Fruit fly (Drosophila melanogaster): ENCODE results near the gene Clic.

- TF ChIP-seq CG16779 (GFP tag; IDR thresholded peaks at IDR 0.05) (no peak), trem (tag; optimal IDR thresholded peaks at IDR 0.05) (no peak), Sry-β (GFP tag; optimal IDR thresholded peaks at IDR 0.05) (no peak), CG6791 (GFP tag; IDR thresholded peaks at IDR 0.05; ENCODE audit: partially characterized antibody) (no peak), Spps (tag; optimal IDR thresholded peaks at IDR 0.05) (no peak)
These were observed 2.4 kb downstream of the Clic start for dm6 chrX:13819682-13820081.
